Fruit fly (Drosophila melanogaster) whole organism: ENCODE results near the gene JMJD7.

Source experiments
- CG8478 ChIP-seq: fragments of >200 bp; optimal IDR thresholded peaks from 2 replicates; lab custom pipeline; 2018; ENCODE audit warnings: inconsistent platforms
- pan ChIP-seq: fragments of >200 bp; optimal IDR thresholded peaks from 2 replicates; lab custom pipeline; 2017
- usp ChIP-seq: fragments of >200 bp; optimal IDR thresholded peaks from 2 replicates; lab custom pipeline; 2017; ENCODE audit warnings: missing biosample characterization, missing genetic modification characterization, mixed read lengths

DNA sequence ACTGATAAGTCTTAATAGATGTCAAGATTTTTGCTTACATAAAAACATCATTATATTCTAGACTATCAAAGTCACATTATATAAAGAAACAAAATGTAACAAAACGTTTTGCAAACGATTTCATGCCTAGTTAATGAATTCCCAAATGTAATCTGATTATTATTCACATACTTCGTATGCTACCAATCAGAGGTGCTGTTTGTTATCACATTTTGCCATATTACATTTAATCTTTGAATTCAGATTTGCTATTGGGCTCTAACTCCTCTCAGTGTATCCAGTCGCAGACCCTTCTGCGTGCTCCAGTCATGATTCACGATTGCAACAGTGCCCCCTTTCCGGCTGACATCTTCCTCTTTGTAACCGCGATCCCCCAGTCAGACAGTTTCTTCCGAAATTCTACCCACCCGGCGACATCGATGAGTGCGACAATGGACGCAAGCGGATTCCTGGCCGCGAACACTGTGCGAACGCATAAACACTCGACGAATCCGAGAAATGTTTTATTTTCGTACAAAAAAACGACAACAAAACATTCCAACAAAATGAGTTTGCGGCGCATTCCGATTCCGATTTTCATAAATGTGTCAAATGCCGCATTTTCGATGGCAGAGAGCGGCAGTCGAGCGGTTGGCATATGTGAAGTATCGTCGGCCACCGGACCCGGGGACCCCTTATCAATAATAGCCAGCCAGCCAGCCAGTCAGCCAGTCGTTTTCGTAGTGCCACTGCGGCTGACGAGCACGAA is 38.2 kb upstream of the JMJD7 start:
- no peak for TF ChIP-seq pan (lab: Kevin White, UChicago)
- no peak for TF ChIP-seq usp (GFP tag; lab: Kevin White, UChicago)
- TF ChIP-seq CG8478 (lab: Kevin White, UChicago) = no peak
